Fruit fly (Drosophila melanogaster): ENCODE data around the gene CG14072.

CG14072 gene

DNA sequence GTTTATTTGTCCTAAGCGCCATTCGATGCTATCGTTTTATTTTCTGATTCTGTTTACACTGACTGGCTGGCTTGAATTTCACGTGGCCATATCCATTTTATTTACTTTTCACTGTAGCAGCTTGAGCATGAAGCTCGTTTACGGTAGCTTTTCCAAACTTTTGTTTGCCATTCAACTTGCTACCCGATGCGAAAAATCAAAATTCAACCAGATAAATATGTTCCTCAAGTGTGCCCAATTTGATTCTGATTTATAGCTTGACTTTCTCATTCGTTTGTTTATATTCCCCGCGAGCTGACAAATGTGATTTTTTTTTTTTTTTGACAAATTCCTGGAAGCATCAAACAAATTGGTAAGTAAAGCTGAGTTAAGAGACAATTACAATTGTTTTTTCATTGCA lies at the start of gene CG14072:
CG14072 (plus strand) TSS at position 301 of the 400 bp plus-strand sequence.
- TF ChIP-seq noc (tag; optimal IDR thresholded peaks at IDR 0.05), result no peak

DNA sequence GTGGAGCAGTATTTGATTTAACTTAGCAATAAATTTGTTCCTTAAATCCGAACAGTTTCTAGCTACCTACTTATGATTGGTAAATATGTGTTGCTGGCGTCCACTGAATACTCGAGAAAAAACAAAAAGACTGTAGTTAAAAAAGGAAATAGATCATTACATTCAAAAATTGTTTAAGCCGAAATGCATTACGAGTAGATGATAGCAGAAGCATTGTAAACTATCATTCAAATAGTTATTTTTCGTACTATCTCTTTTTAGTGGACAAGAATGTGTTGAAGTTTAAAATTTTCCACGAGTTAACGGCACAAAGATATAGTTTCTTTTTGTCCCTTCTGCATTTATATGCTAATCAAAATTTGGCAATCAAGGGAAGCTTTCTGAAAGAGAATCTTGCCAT lies 47.6 kb upstream of the CG14072 start, which contains the start of gene CG14071:
CG14071 (minus strand) TSS at position 101 of the 400 bp plus-strand sequence.
- no peak for TF ChIP-seq noc (tag; optimal IDR thresholded peaks at IDR 0.05)

DNA sequence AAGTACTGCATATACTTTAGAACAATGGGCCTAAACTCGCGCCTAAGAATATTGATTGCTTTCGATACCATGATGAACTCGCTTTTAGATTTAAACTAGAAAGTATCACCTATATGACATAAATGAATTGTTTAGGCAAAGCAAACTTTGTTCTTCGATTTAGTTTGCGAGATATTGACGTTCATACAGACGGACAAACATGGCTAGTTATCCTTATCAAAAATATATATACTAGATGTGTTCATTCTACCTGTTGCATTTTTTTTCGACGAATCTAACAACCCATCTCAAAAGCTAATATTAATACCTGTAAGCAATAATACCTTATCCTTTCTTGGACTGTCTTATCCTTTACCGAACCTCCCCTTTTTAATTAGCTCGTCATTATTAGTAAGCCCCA lies 34.8 kb upstream of the CG14072 start, which contains the start of gene CG14070:
CG14070 (minus strand) TSS at position 101 of the 400 bp plus-strand sequence.
- TF ChIP-seq noc (tag; optimal IDR thresholded peaks at IDR 0.05), result no peak

DNA sequence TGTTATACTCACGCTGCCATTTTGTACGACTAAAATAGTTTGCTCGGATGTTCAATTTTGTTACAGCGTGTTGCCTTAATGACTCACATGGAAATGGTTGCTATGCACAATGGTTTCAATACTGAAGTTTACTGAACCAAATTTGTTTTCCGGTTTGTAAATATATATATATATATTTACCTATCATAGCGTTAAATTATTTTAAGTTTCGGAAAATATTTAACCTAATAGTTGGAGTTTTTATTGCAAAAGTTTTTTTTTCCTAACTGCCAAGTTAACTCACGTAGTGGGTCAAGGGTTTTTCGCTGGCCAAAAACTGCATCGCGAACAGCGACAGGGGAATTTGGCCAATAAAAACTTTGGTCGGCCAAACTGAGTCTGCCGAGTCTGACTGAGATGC lies 27.7 kb upstream of the CG14072 start, which contains the start of gene CG7309:
CG7309 (minus strand) TSS at position 101 of the 400 bp plus-strand sequence.
- no peak for TF ChIP-seq noc (tag; optimal IDR thresholded peaks at IDR 0.05)

DNA sequence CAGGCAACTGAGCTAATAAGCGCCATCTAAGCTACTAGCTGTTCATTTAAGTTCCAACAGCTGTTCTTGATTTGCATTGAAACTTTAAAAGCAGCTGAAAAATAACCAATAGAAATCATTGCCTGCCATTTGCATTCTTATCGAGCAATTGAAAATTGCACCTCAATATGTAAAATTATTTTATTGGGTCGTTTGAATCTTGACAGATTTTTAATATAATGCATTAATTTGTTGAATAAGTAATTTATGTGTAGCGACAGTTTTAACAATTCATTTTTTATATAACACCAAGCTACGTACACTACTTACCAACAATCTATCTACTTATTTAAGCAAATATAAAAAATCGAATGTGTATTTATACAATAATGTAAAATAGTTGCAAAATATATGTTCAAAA lies 25.9 kb upstream of the CG14072 start, which contains the start of gene CG14069:
CG14069 (minus strand) TSS at position 101 of the 400 bp plus-strand sequence.
- TF ChIP-seq noc (tag; optimal IDR thresholded peaks at IDR 0.05), result no peak

DNA sequence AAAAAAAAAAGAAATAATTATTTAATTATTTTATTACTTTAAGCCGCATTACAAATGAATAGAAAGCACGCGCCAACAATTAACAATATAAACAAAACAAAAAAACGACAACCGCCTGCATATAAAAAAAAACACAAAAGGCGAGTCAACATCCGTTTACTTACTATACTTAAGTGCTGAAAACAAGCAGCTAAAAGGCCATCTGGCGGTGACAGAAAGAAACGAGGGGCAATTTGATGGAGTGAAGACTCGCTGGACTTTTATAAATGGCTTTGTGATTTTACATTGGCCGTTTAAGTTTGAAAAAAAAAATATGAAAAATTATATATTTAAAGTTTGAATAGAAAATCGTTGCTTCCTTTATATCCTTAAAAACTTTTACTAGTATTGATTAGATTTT lies 3.7 kb downstream of the CG14072 start:
- no peak for TF ChIP-seq noc (tag; optimal IDR thresholded peaks at IDR 0.05)

DNA sequence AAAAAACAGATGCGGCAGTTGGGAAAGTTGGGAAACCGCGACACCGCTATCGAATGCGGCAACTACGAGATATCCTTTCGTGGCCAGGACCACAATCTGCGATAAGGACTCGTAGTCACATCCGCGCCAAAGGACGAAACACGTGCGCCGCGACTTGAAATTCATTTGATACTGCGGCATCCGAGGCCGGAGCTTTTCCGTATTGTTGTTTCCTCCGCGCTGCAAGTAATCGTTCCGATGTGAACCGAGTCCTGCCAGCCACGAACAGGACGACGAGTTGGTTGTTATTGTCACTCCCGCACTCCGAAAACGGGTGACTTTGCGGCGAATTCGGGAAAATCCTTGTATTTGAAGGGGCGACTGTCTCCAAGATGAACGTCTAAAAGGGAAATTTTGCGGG lies 27.5 kb downstream of the CG14072 start, which contains the start of gene dpr2:
dpr2 (minus strand) TSS at position 175 of the 400 bp plus-strand sequence.
- no peak for TF ChIP-seq noc (tag; optimal IDR thresholded peaks at IDR 0.05)

DNA sequence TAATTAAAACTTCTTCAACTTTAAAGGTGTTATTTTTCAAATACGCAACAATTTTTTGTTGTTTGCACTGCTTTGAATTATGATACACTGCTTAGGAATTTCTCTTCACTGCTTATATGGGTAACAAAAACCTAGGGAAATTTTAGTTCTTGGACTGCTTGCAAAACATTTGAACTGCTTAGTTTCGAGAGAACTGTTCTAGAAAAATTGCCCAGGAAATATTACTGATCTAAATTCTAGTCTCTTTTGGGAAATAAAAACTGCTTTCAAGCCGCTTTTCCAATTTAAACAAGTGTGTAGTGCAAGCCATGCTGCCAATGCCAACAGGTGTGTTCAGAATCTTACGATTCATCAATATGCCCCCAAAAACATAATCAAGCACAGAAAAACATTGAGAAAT lies 28.0 kb downstream of the CG14072 start:
- TF ChIP-seq noc (tag; optimal IDR thresholded peaks at IDR 0.05), result no peak

DNA sequence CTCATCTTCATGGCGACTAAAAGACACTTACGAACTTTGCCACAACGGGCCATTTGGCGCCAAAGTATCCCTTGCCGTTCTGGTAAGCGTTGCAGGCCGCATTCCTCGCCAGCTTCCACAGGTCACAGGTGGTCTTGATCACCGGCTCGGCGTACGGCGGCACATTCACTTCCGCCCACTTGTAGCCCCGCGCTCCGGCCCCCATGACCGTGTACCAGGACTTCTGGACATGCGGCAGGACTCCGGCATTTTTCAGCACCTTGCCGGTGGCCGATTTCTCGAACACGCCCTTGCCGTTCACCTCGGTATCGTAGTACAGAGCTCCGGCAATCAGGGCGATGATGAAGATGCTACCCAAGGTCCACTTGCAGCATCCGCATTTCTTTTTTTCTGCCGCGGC lies 29.5 kb downstream of the CG14072 start:
- TF ChIP-seq noc (tag; optimal IDR thresholded peaks at IDR 0.05), result no peak

DNA sequence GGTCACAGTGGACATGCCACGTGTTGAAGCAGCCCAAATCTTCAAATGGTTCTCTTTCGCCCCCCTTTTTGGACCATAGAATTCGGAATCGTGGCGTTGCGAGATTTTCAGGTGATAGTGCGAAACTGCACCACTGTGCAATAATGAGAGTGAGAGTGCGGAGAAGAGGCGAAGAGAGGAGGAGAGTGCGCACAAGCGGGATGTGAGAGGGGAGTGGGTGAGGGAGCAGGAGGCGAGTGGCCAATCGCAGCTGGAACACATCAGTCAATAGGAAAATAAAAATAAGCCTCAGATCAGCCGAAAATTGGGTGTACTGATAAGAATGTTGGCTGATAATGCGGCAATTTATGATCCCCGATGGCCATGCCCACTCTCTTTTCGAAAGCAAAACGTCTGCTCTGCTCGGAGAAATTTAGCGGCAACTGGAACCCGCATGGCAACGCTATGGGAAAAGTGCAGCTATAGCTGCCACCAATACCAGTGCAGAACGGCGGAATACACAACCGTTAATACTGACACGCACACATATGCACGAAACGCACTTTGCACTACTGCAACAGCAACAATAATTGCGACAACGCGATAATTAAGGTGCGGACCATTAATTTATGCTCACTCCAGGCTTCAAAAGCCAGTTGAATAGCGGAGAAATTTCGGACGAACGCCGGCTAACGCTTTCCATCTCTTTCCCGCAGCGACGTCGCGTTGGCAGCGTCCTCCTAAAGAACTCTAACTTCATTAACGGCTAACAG lies 31.0 kb downstream of the CG14072 start:
- TF ChIP-seq noc (tag; optimal IDR thresholded peaks at IDR 0.05), result peak; percentile 74

DNA sequence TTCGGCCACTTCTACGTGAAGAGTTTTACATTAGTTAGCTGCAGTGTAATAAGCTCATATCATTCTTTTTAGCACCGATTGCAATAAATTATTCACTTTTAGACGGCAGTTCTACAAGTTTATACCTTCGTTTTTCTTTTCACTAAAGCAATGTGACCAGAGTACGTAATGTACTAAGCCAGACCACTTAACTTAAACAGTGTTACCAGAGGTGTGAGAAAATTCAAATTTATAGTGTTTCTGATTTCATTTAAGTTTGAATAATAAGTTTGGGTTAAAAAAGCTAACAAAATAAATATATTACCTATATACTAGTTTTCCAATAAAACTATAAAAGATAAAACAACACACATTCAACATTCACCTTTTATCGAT lies 31.5 kb downstream of the CG14072 start:
- TF ChIP-seq noc (tag; optimal IDR thresholded peaks at IDR 0.05), result no peak

DNA sequence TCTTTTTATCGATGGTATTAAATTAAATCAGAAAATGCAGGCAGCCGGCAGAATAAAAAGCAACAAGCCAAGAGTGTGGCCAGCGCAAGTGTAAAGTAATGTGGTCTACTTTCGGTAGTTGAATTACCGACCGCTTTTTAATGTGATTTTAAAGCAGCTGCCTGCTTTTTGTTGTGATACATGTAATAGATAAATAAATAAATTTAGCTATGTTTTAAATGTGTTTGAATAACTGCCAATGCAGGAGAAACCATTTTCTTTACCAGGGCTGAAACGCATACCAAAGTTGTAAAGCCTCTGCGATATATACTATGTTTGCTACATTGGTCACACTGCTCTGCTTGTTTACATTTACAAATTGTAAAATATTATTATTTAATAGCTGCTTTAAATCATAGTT lies 33.7 kb downstream of the CG14072 start, which contains the start of the genes Tmem214 and YL-1:
Tmem214 (minus strand) TSS at position 142 of the 400 bp plus-strand sequence.
YL-1 (plus strand) TSS at position 310 of the 400 bp plus-strand sequence.
- peak; percentile 72 for TF ChIP-seq noc (tag; optimal IDR thresholded peaks at IDR 0.05)

DNA sequence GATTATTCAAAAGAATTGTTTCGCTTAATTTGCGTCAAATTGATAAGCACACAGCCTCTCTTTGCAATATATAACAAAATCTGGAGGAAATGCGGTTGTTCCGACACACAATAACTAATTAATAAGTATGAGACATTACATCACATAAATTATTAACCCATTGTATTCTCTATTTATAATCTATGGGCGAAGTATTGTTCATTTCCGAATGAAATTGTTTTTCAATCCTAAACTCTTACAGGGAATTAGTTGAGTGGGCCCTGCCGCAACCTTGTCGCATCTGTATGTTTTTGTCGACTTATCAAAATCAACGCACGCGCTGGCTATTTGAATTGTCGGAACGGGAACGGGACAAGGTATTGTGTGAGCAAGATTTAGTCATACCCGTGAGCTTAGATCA lies 35.8 kb downstream of the CG14072 start, which contains the start of gene CG16743:
CG16743 (plus strand) TSS at position 57 of the 400 bp plus-strand sequence.
- peak; percentile 79 for TF ChIP-seq noc (tag; optimal IDR thresholded peaks at IDR 0.05)

DNA sequence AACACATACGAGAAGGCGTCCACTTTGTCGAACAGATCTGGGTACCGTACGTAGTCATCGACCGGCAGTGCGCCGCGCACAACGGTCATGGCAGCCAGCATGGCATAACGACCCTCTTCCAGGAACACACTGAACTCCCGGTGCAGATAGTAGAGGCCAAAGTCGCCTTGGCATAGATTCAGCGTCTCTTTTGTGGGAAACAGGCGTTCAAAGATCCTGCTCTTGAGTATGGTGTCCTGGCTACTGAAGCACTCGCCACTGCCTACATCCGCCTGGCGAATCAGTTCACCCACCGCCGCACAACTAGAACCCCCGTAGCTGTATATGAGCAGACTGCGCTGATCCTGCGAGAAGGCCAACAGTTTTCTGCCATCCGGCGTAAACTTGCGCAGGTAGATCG lies 38.2 kb downstream of the CG14072 start:
- no peak for TF ChIP-seq noc (tag; optimal IDR thresholded peaks at IDR 0.05)

DNA sequence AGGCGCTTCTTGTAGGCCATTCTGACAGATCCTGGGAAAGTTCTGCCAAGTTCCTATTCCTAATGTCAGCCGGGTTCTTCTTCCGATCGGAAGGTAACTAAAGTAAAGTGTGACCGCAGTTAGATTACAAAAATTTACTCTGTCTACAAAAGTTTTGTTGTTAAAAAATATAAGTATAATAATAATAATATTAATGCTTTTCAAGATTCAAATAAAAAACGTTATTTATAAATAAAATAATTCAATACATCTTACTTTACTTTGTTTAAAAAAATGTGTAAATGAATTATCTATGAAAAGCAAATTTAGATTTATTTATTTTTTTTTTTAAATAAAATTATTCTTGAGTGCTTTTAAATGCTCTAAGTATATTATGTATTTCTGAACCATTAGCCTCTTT lies 38.7 kb downstream of the CG14072 start, which contains the start of gene abo:
abo (minus strand) TSS at position 101 of the 400 bp plus-strand sequence.
- TF ChIP-seq noc (tag; optimal IDR thresholded peaks at IDR 0.05), result no peak

DNA sequence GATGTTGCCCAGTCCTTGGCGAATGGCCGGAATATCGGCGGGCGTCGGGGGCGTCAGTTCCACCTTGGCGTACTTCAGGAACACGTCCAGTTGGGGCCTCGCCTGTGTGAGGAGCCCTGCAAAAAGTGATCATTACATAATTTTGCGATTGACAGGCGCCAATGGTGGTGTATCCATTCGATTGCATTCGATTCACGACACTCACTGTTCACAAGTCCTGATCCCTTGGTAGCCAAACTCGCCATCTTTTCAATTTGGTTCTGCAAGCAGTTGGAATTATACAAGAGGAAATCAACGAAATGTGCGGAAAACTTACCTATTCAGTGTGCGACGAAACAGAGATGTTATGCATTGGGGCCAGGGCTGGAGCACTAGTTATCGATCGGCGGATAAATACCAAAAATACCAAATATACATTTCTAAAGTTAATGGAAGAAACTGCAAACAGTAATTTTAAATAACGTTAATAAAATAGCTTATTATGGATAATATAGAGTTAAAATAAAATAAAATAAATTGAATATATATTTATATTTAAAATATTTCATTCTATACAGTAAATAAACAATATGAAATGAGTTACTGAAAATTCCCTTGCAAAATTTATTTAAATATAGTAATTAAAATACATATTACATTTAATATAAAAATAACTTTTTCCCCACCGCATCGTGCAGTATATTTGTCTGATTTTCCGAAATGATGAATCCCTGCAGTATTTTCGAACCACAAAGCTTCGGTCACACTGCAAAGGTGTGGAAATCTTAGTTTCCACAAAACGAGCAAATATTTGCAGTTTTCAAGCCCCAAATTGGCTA lies 39.8 kb downstream of the CG14072 start, which contains the start of the genes ATPsynG and SCAR:
ATPsynG (minus strand) TSS at position 354 of the 818 bp plus-strand sequence.
SCAR (plus strand) TSS at position 727 of the 818 bp plus-strand sequence.
- no peak for TF ChIP-seq noc (tag; optimal IDR thresholded peaks at IDR 0.05)
